Fruit fly (Drosophila melanogaster) whole organism, pupa: ENCODE measurements around the gene Papst2.

ENCODE experiments used
- CG15710 ChIP-seq: fragments of 200-800 bp; sonication (Bioruptor generic); optimal IDR thresholded peaks from 2 replicates; lab custom pipeline; 2018; ENCODE audit warnings: missing biosample characterization, mild to moderate bottlenecking, missing genetic modification characterization, moderate library complexity
- CG17806 ChIP-seq: fragments of 200-800 bp; sonication (Bioruptor generic); optimal IDR thresholded peaks from 2 replicates; lab custom pipeline; 2018; ENCODE audit warnings: missing biosample characterization, mild to moderate bottlenecking, missing genetic modification characterization, moderate library complexity
- EcR ChIP-seq: fragments of 200-800 bp; sonication (Bioruptor generic); optimal IDR thresholded peaks from 3 replicates; lab custom pipeline; 2019; ENCODE audit warnings: missing biosample characterization, missing genetic modification characterization, mild to moderate bottlenecking, moderate library complexity, missing genetic modification reagents
- Pif1A ChIP-seq: fragments of 200-800 bp; sonication (Bioruptor generic); optimal IDR thresholded peaks from 3 replicates; lab custom pipeline; 2016; ENCODE audit warnings: missing biosample characterization, missing genetic modification characterization
- fd96Ca ChIP-seq: fragments of 200-800 bp; sonication (Bioruptor generic); IDR thresholded peaks from 3 replicates; pipeline ENCODE4 v1.3.6; 2022; ENCODE audit warnings: missing biosample characterization, missing genetic modification characterization

DNA sequence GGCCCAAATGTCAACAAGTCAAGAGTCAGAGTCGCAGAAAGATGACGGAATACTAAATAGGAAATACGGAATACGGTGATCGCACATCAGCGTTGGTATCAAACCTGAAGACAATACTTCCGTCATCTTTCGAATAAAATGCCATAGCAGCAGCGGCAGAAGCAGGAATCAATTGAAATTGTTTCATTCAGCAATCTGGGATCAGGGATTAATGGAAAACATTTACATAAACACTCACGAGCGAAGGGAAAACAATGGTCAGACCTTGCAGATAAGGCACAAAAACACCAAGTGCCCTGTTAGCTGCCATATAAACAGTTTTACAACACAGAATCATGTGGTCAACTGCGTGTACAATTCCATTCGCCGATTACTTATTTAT is 37.2 kb upstream of the Papst2 start:
- TF ChIP-seq Pif1A (GFP tag; lab: Kevin White, UChicago) (no peak), CG15710 (no peak), CG17806 (no peak), fd96Ca (GFP tag; lab: Robert Waterston, UW) (no peak), EcR (GFP tag; lab: Kevin White, UChicago) (no peak)
